Fruit fly (Drosophila melanogaster) whole organism, embryonic: Measurements from ENCODE around the gene cno.

Experiments
- BEAF-32 ChIP-seq: fragments of 200-800 bp; sonication (Bioruptor generic); optimal IDR thresholded peaks from 3 replicates; lab custom pipeline; 2017; ENCODE audit warnings: missing biosample characterization, missing genetic modification characterization, mild to moderate bottlenecking, moderate library complexity, missing genetic modification reagents
- Bdp1 ChIP-seq: fragments of 200-800 bp; sonication (Bioruptor generic); optimal IDR thresholded peaks from 3 replicates; lab custom pipeline; 2016; ENCODE audit warnings: missing biosample characterization, missing genetic modification characterization
- CG11695 ChIP-seq: fragments of 200-800 bp; sonication (Bioruptor generic); IDR thresholded peaks from 3 replicates; pipeline ENCODE4 v1.3.6; 2022; ENCODE audit warnings: missing biosample characterization, missing genetic modification characterization
- CG13894 ChIP-seq: fragments of 200-800 bp; sonication (Bioruptor generic); optimal IDR thresholded peaks from 3 replicates; lab custom pipeline; 2018; ENCODE audit warnings: missing biosample characterization, mild to moderate bottlenecking, missing genetic modification characterization, moderate library complexity
- CG14441 ChIP-seq: fragments of 200-800 bp; sonication (Bioruptor generic); IDR thresholded peaks from 2 replicates; pipeline ENCODE4 v1.3.6; 2022; ENCODE audit warnings: missing biosample characterization, missing genetic modification characterization
- CG1647 ChIP-seq: fragments of 200-800 bp; sonication (Bioruptor generic); optimal IDR thresholded peaks from 3 replicates; lab custom pipeline; 2016; ENCODE audit warnings: missing biosample characterization, missing genetic modification characterization
- CG2120 ChIP-seq: fragments of 200-800 bp; sonication (Bioruptor generic); optimal IDR thresholded peaks from 3 replicates; lab custom pipeline; 2016; ENCODE audit warnings: missing biosample characterization, missing genetic modification characterization
- CG32532 ChIP-seq: fragments of 200-800 bp; sonication (Bioruptor generic); IDR thresholded peaks from 2 replicates; pipeline ENCODE4 v1.3.6; 2022; ENCODE audit warnings: missing biosample characterization, missing genetic modification characterization
- CG4820 ChIP-seq: fragments of 200-800 bp; sonication (Bioruptor generic); optimal IDR thresholded peaks from 3 replicates; lab custom pipeline; 2016; ENCODE audit warnings: missing biosample characterization, missing genetic modification characterization
- CG6813 ChIP-seq: fragments of 200-800 bp; sonication (Bioruptor generic); optimal IDR thresholded peaks from 2 replicates; lab custom pipeline; 2017; ENCODE audit warnings: missing biosample characterization, missing genetic modification characterization, mild to moderate bottlenecking, moderate library complexity, missing genetic modification reagents
- CG9215 ChIP-seq: fragments of 200-800 bp; sonication (Bioruptor generic); IDR thresholded peaks from 2 replicates; pipeline ENCODE4 v1.3.6; 2022; ENCODE audit warnings: missing biosample characterization, missing genetic modification characterization
- CG9727 ChIP-seq: fragments of 200-800 bp; sonication (Bioruptor generic); optimal IDR thresholded peaks from 3 replicates; lab custom pipeline; 2017; ENCODE audit warnings: missing biosample characterization, mild to moderate bottlenecking, missing genetic modification characterization
- CG9817 ChIP-seq: fragments of 200-800 bp; sonication (Bioruptor generic); optimal IDR thresholded peaks from 2 replicates; lab custom pipeline; 2018; ENCODE audit warnings: missing biosample characterization, mild to moderate bottlenecking, missing genetic modification characterization, moderate library complexity
- GATAe ChIP-seq: fragments of 200-800 bp; sonication (Bioruptor generic); conservative IDR thresholded peaks from 2 replicates; pipeline ENCODE4 v1.3.6; 2022; ENCODE audit warnings: missing biosample characterization, missing genetic modification characterization
- Jarid2 ChIP-seq: fragments of 200-800 bp; sonication (Bioruptor generic); optimal IDR thresholded peaks from 3 replicates; lab custom pipeline; 2017; ENCODE audit warnings: mild to moderate bottlenecking, missing biosample characterization, missing genetic modification reagents, missing genetic modification characterization
- Lpt ChIP-seq: fragments of >200 bp; optimal IDR thresholded peaks from 2 replicates; lab custom pipeline; 2018; ENCODE audit warnings: missing biosample characterization, missing genetic modification characterization
- MBD-R2 ChIP-seq: fragments of 200-800 bp; sonication (Bioruptor generic); IDR thresholded peaks from 2 replicates; pipeline ENCODE4 v1.3.6; 2022; ENCODE audit warnings: missing biosample characterization, missing genetic modification characterization
- Mes4 ChIP-seq: fragments of 200-800 bp; sonication (Bioruptor generic); optimal IDR thresholded peaks from 2 replicates; lab custom pipeline; 2016; ENCODE audit warnings: missing biosample characterization, missing genetic modification characterization
- Ptx1 ChIP-seq: fragments of 200-800 bp; sonication (Bioruptor generic); IDR thresholded peaks from 2 replicates; pipeline ENCODE4 v1.3.6; 2022; ENCODE audit warnings: missing biosample characterization, missing genetic modification characterization
- Side ChIP-seq: fragments of 200-800 bp; sonication (Bioruptor generic); optimal IDR thresholded peaks from 2 replicates; lab custom pipeline; 2016; ENCODE audit warnings: missing biosample characterization, missing genetic modification characterization
- Trl ChIP-seq, 3 experiments: fragments of >200 bp in 2 of 3; fragments of 200-800 bp in 1 of 3; sonication (Bioruptor generic) in 1 of 3; optimal IDR thresholded peaks; 2 replicates in 1 of 3; 3 replicates in 2 of 3; lab custom pipeline; 2016 to 2017; ENCODE audit warnings: missing biosample characterization in 1 of 3, missing genetic modification characterization in 1 of 3
- Vsx1 ChIP-seq: fragments of 200-800 bp; sonication (Bioruptor generic); optimal IDR thresholded peaks from 2 replicates; lab custom pipeline; 2017; ENCODE audit warnings: missing biosample characterization, mild to moderate bottlenecking, missing genetic modification characterization, missing genetic modification reagents
- ap ChIP-seq: fragments of 200-800 bp; sonication (Bioruptor generic); IDR thresholded peaks from 2 replicates; pipeline ENCODE4 v1.3.6; 2022; ENCODE audit warnings: missing biosample characterization, missing genetic modification characterization
- btn ChIP-seq: fragments of 200-800 bp; sonication (Bioruptor generic); optimal IDR thresholded peaks from 2 replicates; lab custom pipeline; 2016; ENCODE audit warnings: missing biosample characterization, missing genetic modification characterization
- dpn ChIP-seq, 2 experiments: fragments of 200-800 bp; sonication (Bioruptor generic); optimal IDR thresholded peaks; 3 replicates each; lab custom pipeline; 2016; ENCODE audit warnings: missing biosample characterization in 2 of 2, missing genetic modification characterization in 2 of 2
- esg ChIP-seq: fragments of 200-800 bp; sonication (Bioruptor generic); conservative IDR thresholded peaks from 2 replicates; pipeline ENCODE4 v1.3.6; 2022; ENCODE audit warnings: missing biosample characterization, missing genetic modification characterization
- fd96Cb ChIP-seq: fragments of 200-800 bp; sonication (Bioruptor generic); optimal IDR thresholded peaks from 2 replicates; lab custom pipeline; 2018; ENCODE audit warnings: missing biosample characterization, mild to moderate bottlenecking, missing genetic modification characterization, moderate library complexity
- hb ChIP-seq: fragments of 200-800 bp; sonication (Bioruptor generic); IDR thresholded peaks from 3 replicates; pipeline ENCODE4 v1.3.6; 2022; ENCODE audit warnings: missing biosample characterization, missing genetic modification characterization; ENCODE audit not compliant: partially characterized antibody
- hth ChIP-seq: fragments of >200 bp; optimal IDR thresholded peaks from 2 replicates; lab custom pipeline; 2017; ENCODE audit warnings: inconsistent platforms
- jumu ChIP-seq: fragments of 200-800 bp; sonication (Bioruptor generic); optimal IDR thresholded peaks from 3 replicates; lab custom pipeline; 2016; ENCODE audit warnings: missing biosample characterization, missing genetic modification characterization
- klu ChIP-seq: fragments of 200-800 bp; sonication (Bioruptor generic); IDR thresholded peaks from 2 replicates; pipeline ENCODE4 v1.3.6; 2022; ENCODE audit warnings: missing biosample characterization, missing genetic modification characterization
- lbe ChIP-seq: fragments of 200-800 bp; sonication (Bioruptor generic); optimal IDR thresholded peaks from 2 replicates; lab custom pipeline; 2016; ENCODE audit warnings: missing biosample characterization, mild to moderate bottlenecking, missing genetic modification characterization
- lmd ChIP-seq: fragments of 200-800 bp; sonication (Bioruptor generic); IDR thresholded peaks from 2 replicates; pipeline ENCODE4 v1.3.6; 2022; ENCODE audit warnings: missing biosample characterization, missing genetic modification characterization
- mld ChIP-seq: fragments of 200-800 bp; sonication (Bioruptor generic); IDR thresholded peaks from 3 replicates; pipeline ENCODE4 v1.3.6; 2022; ENCODE audit warnings: missing biosample characterization, missing genetic modification characterization; ENCODE audit not compliant: partially characterized antibody
- nmo ChIP-seq: fragments of 200-800 bp; sonication (Bioruptor generic); optimal IDR thresholded peaks from 2 replicates; lab custom pipeline; 2018; ENCODE audit warnings: missing biosample characterization, mild to moderate bottlenecking, missing genetic modification characterization, moderate library complexity
- sna ChIP-seq: fragments of 200-800 bp; sonication (Bioruptor generic); IDR thresholded peaks from 2 replicates; pipeline ENCODE4 v1.3.6; 2022; ENCODE audit warnings: missing biosample characterization, missing genetic modification characterization; ENCODE audit not compliant: partially characterized antibody
- sob ChIP-seq: fragments of 200-800 bp; sonication (Bioruptor generic); IDR thresholded peaks from 2 replicates; pipeline ENCODE4 v1.3.6; 2022; ENCODE audit warnings: missing biosample characterization, missing genetic modification characterization
- tll ChIP-seq, 2 experiments: fragments of 200-800 bp in 1 of 2; fragments of >200 bp in 1 of 2; sonication (Bioruptor generic) in 1 of 2; optimal IDR thresholded peaks; 2 replicates each; lab custom pipeline; 2017 to 2019; ENCODE audit warnings: missing biosample characterization in 2 of 2, missing genetic modification characterization in 2 of 2, mild to moderate bottlenecking in 1 of 2, moderate library complexity in 1 of 2
- tna ChIP-seq: fragments of 200-800 bp; sonication (Bioruptor generic); IDR thresholded peaks from 2 replicates; pipeline ENCODE4 v1.3.6; 2022; ENCODE audit warnings: missing biosample characterization, missing genetic modification characterization; ENCODE audit not compliant: partially characterized antibody
- trem ChIP-seq: fragments of 200-800 bp; optimal IDR thresholded peaks from 3 replicates; lab custom pipeline; 2019; ENCODE audit warnings: missing biosample characterization, mild to moderate bottlenecking, missing genetic modification characterization, moderate library complexity
- unc-4 ChIP-seq: fragments of 200-800 bp; sonication (Bioruptor generic); IDR thresholded peaks from 2 replicates; pipeline ENCODE4 v1.3.6; 2022; ENCODE audit warnings: missing biosample characterization, missing genetic modification characterization; ENCODE audit not compliant: partially characterized antibody
- wdn ChIP-seq: fragments of 200-800 bp; sonication (Bioruptor generic); IDR thresholded peaks from 2 replicates; pipeline ENCODE4 v1.3.6; 2022; ENCODE audit warnings: missing biosample characterization, missing genetic modification characterization
- yki ChIP-seq: fragments of >200 bp; optimal IDR thresholded peaks from 3 replicates; lab custom pipeline; 2018

cno gene

DNA sequence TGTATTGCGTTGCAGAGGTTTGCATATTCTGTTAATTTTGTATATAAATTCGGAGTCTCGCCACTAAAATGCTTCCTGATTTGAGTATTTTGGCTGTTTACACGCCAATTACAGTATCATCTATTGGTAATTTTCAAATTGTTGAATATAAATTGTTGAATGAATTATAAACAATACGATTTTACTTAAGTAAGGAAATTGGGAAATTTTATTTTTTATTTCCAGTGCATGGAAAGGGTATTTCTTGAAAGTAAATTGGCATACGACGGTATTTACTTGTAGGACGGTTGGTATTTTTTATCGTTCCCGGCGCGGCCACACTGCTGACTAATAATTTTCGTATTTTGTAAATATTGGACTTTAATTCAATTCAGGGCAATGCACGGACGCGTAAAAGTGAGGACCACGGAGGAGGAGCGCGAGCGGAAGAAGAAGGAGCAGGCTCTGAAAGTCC, 89.4 kb downstream of the cno start, which contains the start of gene RabGGTa (continued):
- TF ChIP-seq Side (GFP tag; lab: Kevin White, UChicago): peak; percentile 16
- TF ChIP-seq CG11695: peak; percentile 63; the same call in 2 of the 3 replicates
- no peak for TF ChIP-seq sna
- peak; percentile 39 for TF ChIP-seq CG4820 (GFP tag; lab: Kevin White, UChicago)
- peak; percentile 41 to 53 for TF ChIP-seq dpn (GFP tag; optimal IDR thresholded peaks at IDR 0.05; lab: Kevin White, UChicago)
- peak; percentile 64 for TF ChIP-seq MBD-R2 (GFP tag; lab: Robert Waterston, UW)
- TF ChIP-seq mld: no peak
- peak; percentile 13 for TF ChIP-seq Jarid2 (GFP tag; lab: Kevin White, UChicago)
- no peak for TF ChIP-seq unc-4 (GFP tag; lab: Robert Waterston, UW)
- no peak; the same call in 1 of the 2 replicates for TF ChIP-seq CG9215 (GFP tag; lab: Robert Waterston, UW)
- TF ChIP-seq klu (GFP tag; lab: Robert Waterston, UW): 0 out of 2 replicates have a peak, but pooled peaks have one; percentile 16
- peak; percentile 43 for TF ChIP-seq Mes4 (GFP tag; lab: Kevin White, UChicago)
- TF ChIP-seq lbe (GFP tag; lab: Kevin White, UChicago): no peak
- no peak for TF ChIP-seq Vsx1 (GFP tag; lab: Kevin White, UChicago)
- TF ChIP-seq lmd (GFP tag; lab: Robert Waterston, UW): peak; percentile 73
- TF ChIP-seq hb: no peak
- TF ChIP-seq CG2120 (GFP tag; lab: Kevin White, UChicago): peak; percentile 81
- peak; percentile 67 for TF ChIP-seq esg (GFP tag; lab: Robert Waterston, UW)
- TF ChIP-seq fd96Cb (tag; lab: Kevin White, UChicago): peak; percentile 69
- TF ChIP-seq tna (GFP tag; lab: Robert Waterston, UW): no peak
- TF ChIP-seq Lpt (GFP tag; lab: Kevin White, UChicago): no peak
- peak; percentile 64 for TF ChIP-seq CG9727 (GFP tag; lab: Kevin White, UChicago)
- TF ChIP-seq GATAe: peak; percentile 52; the same call in 1 of the 2 replicates
- peak; percentile 55 for TF ChIP-seq btn (GFP tag; lab: Kevin White, UChicago)
- TF ChIP-seq jumu (GFP tag; lab: Kevin White, UChicago): peak; percentile 50
- no peak for TF ChIP-seq Trl (optimal IDR thresholded peaks at IDR 0.05; lab: Kevin White, UChicago)
- TF ChIP-seq Trl (GFP tag; optimal IDR thresholded peaks at IDR 0.05; lab: Kevin White, UChicago): peak; percentile 56
- no peak for TF ChIP-seq hth
- TF ChIP-seq CG9817 (tag; lab: Kevin White, UChicago): peak; percentile 70
- peak; percentile 73; the same call in 1 of the 2 replicates for TF ChIP-seq sob (GFP tag; lab: Robert Waterston, UW)
- TF ChIP-seq Bdp1 (GFP tag; lab: Kevin White, UChicago): peak; percentile 35
- no peak for TF ChIP-seq CG1647 (GFP tag; lab: Kevin White, UChicago)
- 0 out of 2 replicates have a peak, but pooled peaks have one; percentile 12 for TF ChIP-seq ap
- TF ChIP-seq CG13894: no peak
- TF ChIP-seq Ptx1 (GFP tag; lab: Robert Waterston, UW): peak; percentile 68
- peak; percentile 9 for TF ChIP-seq BEAF-32 (GFP tag; lab: Kevin White, UChicago)
- TF ChIP-seq CG6813: peak; percentile 41
- TF ChIP-seq yki (lab: Kevin White, UChicago): no peak
- TF ChIP-seq nmo: peak; percentile 77
- peak; percentile 82 for TF ChIP-seq CG32532 (GFP tag; lab: Robert Waterston, UW)
- TF ChIP-seq tll (GFP tag; optimal IDR thresholded peaks at IDR 0.05; lab: Kevin White, UChicago): no peak
- TF ChIP-seq CG14441 (GFP tag; lab: Robert Waterston, UW): peak; percentile 76
- 0 out of 2 replicates have a peak, but pooled peaks have one; percentile 12 for TF ChIP-seq wdn
- peak; percentile 66 for TF ChIP-seq trem (tag; lab: Kevin White, UChicago)
- TF ChIP-seq, all 482 proteins: peak for 297
